Fruit fly (Drosophila melanogaster) whole organism, wandering third instar larva: ENCODE data around the gene Elo68beta.

ENCODE experiments used
- Abd-B ChIP-seq: fragments of >200 bp; optimal IDR thresholded peaks from 2 replicates; lab custom pipeline; 2017; ENCODE audit warnings: missing biosample characterization, missing genetic modification characterization
- CG32264 ChIP-seq: fragments of 200-800 bp; sonication (Bioruptor generic); optimal IDR thresholded peaks from 2 replicates; lab custom pipeline; 2016; ENCODE audit warnings: missing biosample characterization, missing genetic modification characterization
- CG9705 ChIP-seq: fragments of 200-800 bp; sonication (Bioruptor generic); optimal IDR thresholded peaks from 2 replicates; lab custom pipeline; 2018; ENCODE audit warnings: missing biosample characterization, mild to moderate bottlenecking, missing genetic modification characterization
- CrebA ChIP-seq: fragments of 200-800 bp; sonication (Bioruptor generic); optimal IDR thresholded peaks from 2 replicates; lab custom pipeline; 2016; ENCODE audit warnings: missing biosample characterization, mild to moderate bottlenecking, missing genetic modification characterization, borderline replicate concordance
- Dfd ChIP-seq: fragments of >200 bp; optimal IDR thresholded peaks from 2 replicates; lab custom pipeline; 2017; ENCODE audit warnings: missing biosample characterization, missing genetic modification characterization
- Dif ChIP-seq: fragments of 200-275, 200-300 bp; sonication (Bioruptor generic); optimal IDR thresholded peaks from 2 replicates; lab custom pipeline; 2018; ENCODE audit warnings: missing biosample characterization, missing genetic modification characterization; ENCODE audit not compliant: partially characterized antibody
- GATAd ChIP-seq: sonication (Bioruptor generic); optimal IDR thresholded peaks from 2 replicates; lab custom pipeline; 2016; ENCODE audit warnings: missing biosample characterization, missing genetic modification characterization
- HLH106 ChIP-seq: fragments of 200-800 bp; optimal IDR thresholded peaks from 3 replicates; lab custom pipeline; 2019; ENCODE audit warnings: missing biosample characterization, mild to moderate bottlenecking, missing genetic modification characterization, moderate library complexity
- Hnf4 ChIP-seq: fragments of 200-800 bp; sonication (Bioruptor generic); optimal IDR thresholded peaks from 2 replicates; lab custom pipeline; 2016; ENCODE audit warnings: missing biosample characterization, mild to moderate bottlenecking, missing genetic modification characterization
- Hr78 ChIP-seq: fragments of >200 bp; optimal IDR thresholded peaks from 2 replicates; lab custom pipeline; 2017; ENCODE audit warnings: missing biosample characterization, missing genetic modification characterization
- Hr83 ChIP-seq: fragments of 200-300 bp; sonication (Bioruptor generic); optimal IDR thresholded peaks from 2 replicates; lab custom pipeline; 2016; ENCODE audit warnings: missing biosample characterization, mild to moderate bottlenecking, missing genetic modification characterization, moderate library complexity; ENCODE audit not compliant: poor library complexity, severe bottlenecking
- Jra ChIP-seq: sonication (Bioruptor generic); optimal IDR thresholded peaks from 2 replicates; lab custom pipeline; 2016; ENCODE audit warnings: missing biosample characterization, missing genetic modification characterization
- Mio ChIP-seq: sonication (Bioruptor generic); optimal IDR thresholded peaks from 2 replicates; lab custom pipeline; 2016; ENCODE audit warnings: missing biosample characterization, missing genetic modification characterization
- Myc ChIP-seq: fragments of >200 bp; optimal IDR thresholded peaks from 2 replicates; lab custom pipeline; 2017
- N ChIP-seq: fragments of >200 bp; optimal IDR thresholded peaks from 2 replicates; lab custom pipeline; 2018; ENCODE audit warnings: missing biosample characterization, missing external identifiers, missing genetic modification characterization
- OdsH ChIP-seq: fragments of 200-800 bp; sonication (Bioruptor generic); optimal IDR thresholded peaks from 2 replicates; lab custom pipeline; 2016; ENCODE audit warnings: missing biosample characterization, mild to moderate bottlenecking, missing genetic modification characterization
- Rel ChIP-seq, 2 experiments: fragments of 200-800 bp; sonication (Bioruptor generic) in 1 of 2; optimal IDR thresholded peaks; 2 replicates in 1 of 2; 3 replicates in 1 of 2; lab custom pipeline; 2016 to 2019; ENCODE audit warnings: mild to moderate bottlenecking in 2 of 2, missing biosample characterization in 2 of 2, missing genetic modification characterization in 2 of 2, moderate library complexity in 1 of 2
- Sp1 ChIP-seq: fragments of 200-800 bp; sonication (Bioruptor generic); optimal IDR thresholded peaks from 3 replicates; lab custom pipeline; 2019; ENCODE audit warnings: missing biosample characterization, mild to moderate bottlenecking, missing genetic modification characterization, moderate library complexity
- Vsx2 ChIP-seq: fragments of 200-300, 225-300 bp; sonication (Bioruptor generic); optimal IDR thresholded peaks from 2 replicates; lab custom pipeline; 2018; ENCODE audit warnings: missing biosample characterization, missing genetic modification characterization; ENCODE audit not compliant: partially characterized antibody
- br ChIP-seq: fragments of 200-800 bp; sonication (Bioruptor generic); optimal IDR thresholded peaks from 2 replicates; lab custom pipeline; 2016; ENCODE audit warnings: missing biosample characterization, missing genetic modification characterization
- brk ChIP-seq: fragments of 200-800 bp; sonication (Bioruptor generic); optimal IDR thresholded peaks from 2 replicates; lab custom pipeline; 2016; ENCODE audit warnings: missing biosample characterization, mild to moderate bottlenecking, missing genetic modification characterization
- dl ChIP-seq, 2 experiments: fragments of 175-275, 200-275 bp in 1 of 2; fragments of 200-275 bp in 1 of 2; sonication (Bioruptor generic); optimal IDR thresholded peaks; lab custom pipeline; 2018; ENCODE audit warnings: mild to moderate bottlenecking in 2 of 2, missing biosample characterization in 2 of 2, missing genetic modification characterization in 2 of 2, moderate library complexity in 2 of 2; ENCODE audit not compliant: partially characterized antibody in 2 of 2, insufficient read depth in 1 of 2
- dmrt93B ChIP-seq: fragments of 200-800 bp; sonication (Bioruptor generic); optimal IDR thresholded peaks from 2 replicates; lab custom pipeline; 2018; ENCODE audit warnings: missing biosample characterization, mild to moderate bottlenecking, missing genetic modification characterization
- dsf ChIP-seq: sonication (Bioruptor generic); optimal IDR thresholded peaks from 2 replicates; lab custom pipeline; 2016; ENCODE audit warnings: missing biosample characterization, missing genetic modification characterization, borderline replicate concordance
- ey ChIP-seq: fragments of 200-800 bp; sonication (Bioruptor generic); optimal IDR thresholded peaks from 2 replicates; lab custom pipeline; 2016; ENCODE audit warnings: missing biosample characterization, missing genetic modification characterization
- foxo ChIP-seq, 2 experiments: fragments of 200-800 bp; sonication (Bioruptor generic); optimal IDR thresholded peaks; 2 replicates in 1 of 2; 3 replicates in 1 of 2; lab custom pipeline; 2016 to 2017; ENCODE audit warnings: missing biosample characterization in 2 of 2, missing genetic modification characterization in 2 of 2
- fru ChIP-seq: fragments of 200-800 bp; sonication (Bioruptor generic); optimal IDR thresholded peaks from 3 replicates; lab custom pipeline; 2016; ENCODE audit warnings: missing biosample characterization, mild to moderate bottlenecking, missing genetic modification characterization
- h ChIP-seq: fragments of 200-800 bp; sonication (Bioruptor generic); optimal IDR thresholded peaks from 3 replicates; lab custom pipeline; 2016; ENCODE audit warnings: missing biosample characterization, mild to moderate bottlenecking, missing genetic modification characterization
- jim ChIP-seq: fragments of 175-275, 200-325 bp; sonication (Bioruptor generic); optimal IDR thresholded peaks from 2 replicates; lab custom pipeline; 2016; ENCODE audit warnings: missing biosample characterization, mild to moderate bottlenecking, missing genetic modification characterization
- lola ChIP-seq: fragments of >200 bp; optimal IDR thresholded peaks from 2 replicates; lab custom pipeline; 2017; ENCODE audit warnings: missing biosample characterization, missing genetic modification characterization
- pan ChIP-seq: fragments of >200 bp; optimal IDR thresholded peaks from 2 replicates; lab custom pipeline; 2017
- psq ChIP-seq: fragments of 200-800 bp; sonication (Bioruptor generic); optimal IDR thresholded peaks from 3 replicates; lab custom pipeline; 2017; ENCODE audit warnings: missing biosample characterization, mild to moderate bottlenecking, missing genetic modification characterization, moderate library complexity
- rgr ChIP-seq: fragments of 200-800 bp; sonication (Bioruptor generic); optimal IDR thresholded peaks from 3 replicates; lab custom pipeline; 2016; ENCODE audit warnings: missing biosample characterization, mild to moderate bottlenecking, missing genetic modification characterization
- sage ChIP-seq: fragments of 200-800 bp; sonication (Bioruptor generic); optimal IDR thresholded peaks from 2 replicates; lab custom pipeline; 2016; ENCODE audit warnings: missing biosample characterization, mild to moderate bottlenecking, missing genetic modification characterization
- sv ChIP-seq: fragments of 200-800 bp; sonication (Bioruptor generic); optimal IDR thresholded peaks from 3 replicates; lab custom pipeline; 2016; ENCODE audit warnings: missing biosample characterization, missing genetic modification characterization
- tai ChIP-seq: sonication (Bioruptor generic); optimal IDR thresholded peaks from 2 replicates; lab custom pipeline; 2016; ENCODE audit warnings: missing biosample characterization, missing genetic modification characterization
- usp ChIP-seq: fragments of >200 bp; optimal IDR thresholded peaks from 2 replicates; lab custom pipeline; 2017; ENCODE audit warnings: missing biosample characterization, missing genetic modification characterization
- woc ChIP-seq: sonication (Bioruptor generic); optimal IDR thresholded peaks from 2 replicates; lab custom pipeline; 2016; ENCODE audit warnings: missing biosample characterization, mild to moderate bottlenecking, missing genetic modification characterization

The Elo68beta gene

dm6 chr3L:11123088-11123487 lies 21.6 kb upstream of the Elo68beta start, which contains the start of the genes Ufd1 and NaPi-III:
Gene Ufd1 (minus strand): TSS chr3L:11123216.
Gene NaPi-III (plus strand): TSS chr3L:11123348.
- no peak for TF ChIP-seq N (GFP tag; lab: Kevin White, UChicago)
- no peak for TF ChIP-seq OdsH (GFP tag; lab: Kevin White, UChicago)
- no peak for TF ChIP-seq CG32264
- TF ChIP-seq Myc (lab: Kevin White, UChicago): peak; percentile 74
- no peak for TF ChIP-seq tai (GFP tag; lab: Kevin White, UChicago)
- no peak for TF ChIP-seq usp (GFP tag; lab: Kevin White, UChicago)
- no peak for TF ChIP-seq fru
- TF ChIP-seq HLH106 (tag; lab: Kevin White, UChicago): peak; percentile 21
- TF ChIP-seq Hnf4 (GFP tag; lab: Kevin White, UChicago): no peak
- no peak for TF ChIP-seq brk (GFP tag; lab: Kevin White, UChicago)
- TF ChIP-seq GATAd (GFP tag; lab: Kevin White, UChicago): no peak
- TF ChIP-seq foxo (GFP tag; optimal IDR thresholded peaks at IDR 0.05; lab: Kevin White, UChicago): peak in 1 of 2 experiments; percentile 30
- TF ChIP-seq Hr78: no peak
- TF ChIP-seq pan (lab: Kevin White, UChicago): no peak
- no peak for TF ChIP-seq sv (GFP tag; lab: Kevin White, UChicago)
- TF ChIP-seq Dif (GFP tag; lab: Kevin White, UChicago): no peak
- TF ChIP-seq Jra (GFP tag; lab: Kevin White, UChicago): peak; percentile 51
- TF ChIP-seq Hr83: peak; percentile 62
- no peak for TF ChIP-seq sage
- peak; percentile 29 for TF ChIP-seq rgr (GFP tag; lab: Kevin White, UChicago)
- TF ChIP-seq psq: no peak
- TF ChIP-seq CG9705 (GFP tag; lab: Kevin White, UChicago): no peak
- no peak for TF ChIP-seq dmrt93B (GFP tag; lab: Kevin White, UChicago)
- no peak for TF ChIP-seq dl (GFP tag; optimal IDR thresholded peaks at IDR 0.05; lab: Kevin White, UChicago; ENCODE audit: insufficient read depth in 1 of 2, partially characterized antibody in 2 of 2)
- TF ChIP-seq Abd-B (GFP tag; lab: Kevin White, UChicago): no peak
- no peak for TF ChIP-seq Vsx2
- TF ChIP-seq lola (GFP tag; lab: Kevin White, UChicago): no peak
- peak; percentile 81 for TF ChIP-seq jim
- peak; percentile 43 for TF ChIP-seq h
- no peak for TF ChIP-seq br (GFP tag; lab: Kevin White, UChicago)
- TF ChIP-seq CrebA: no peak
- TF ChIP-seq Sp1 (GFP tag; lab: Kevin White, UChicago): peak; percentile 36
- no peak for TF ChIP-seq ey
- no peak for TF ChIP-seq dsf (GFP tag; lab: Kevin White, UChicago)
- TF ChIP-seq Rel (GFP tag; optimal IDR thresholded peaks at IDR 0.05; lab: Kevin White, UChicago): no peak
- TF ChIP-seq Rel (tag; optimal IDR thresholded peaks at IDR 0.05; lab: Kevin White, UChicago): peak; percentile 59
- TF ChIP-seq Mio (GFP tag; lab: Kevin White, UChicago): no peak
- TF ChIP-seq woc (GFP tag; lab: Kevin White, UChicago): no peak
- TF ChIP-seq Dfd (GFP tag; lab: Kevin White, UChicago): no peak

- TF ChIP-seq brk (GFP tag; lab: Kevin White, UChicago): peak; percentile 37
- TF ChIP-seq Rel (GFP tag; optimal IDR thresholded peaks at IDR 0.05; lab: Kevin White, UChicago): peak; percentile 87
- peak; percentile 78 for TF ChIP-seq Rel (tag; optimal IDR thresholded peaks at IDR 0.05; lab: Kevin White, UChicago)
- no peak for TF ChIP-seq OdsH (GFP tag; lab: Kevin White, UChicago)
- no peak for TF ChIP-seq Dfd (GFP tag; lab: Kevin White, UChicago)
- no peak for TF ChIP-seq br (GFP tag; lab: Kevin White, UChicago)
- TF ChIP-seq CG32264: peak; percentile 12
- TF ChIP-seq CrebA: no peak
- TF ChIP-seq h: no peak
- no peak for TF ChIP-seq usp (GFP tag; lab: Kevin White, UChicago)
- TF ChIP-seq rgr (GFP tag; lab: Kevin White, UChicago): peak; percentile 38
- TF ChIP-seq dmrt93B (GFP tag; lab: Kevin White, UChicago): no peak
- peak; percentile 24 for TF ChIP-seq fru
- peak; percentile 9 for TF ChIP-seq CG9705 (GFP tag; lab: Kevin White, UChicago)
- TF ChIP-seq Hr83: no peak
- peak; percentile 55 for TF ChIP-seq psq
- TF ChIP-seq dsf (GFP tag; lab: Kevin White, UChicago): peak; percentile 41
- TF ChIP-seq Vsx2: no peak
- no peak for TF ChIP-seq tai (GFP tag; lab: Kevin White, UChicago)
- no peak for TF ChIP-seq GATAd (GFP tag; lab: Kevin White, UChicago)
- no peak for TF ChIP-seq Abd-B (GFP tag; lab: Kevin White, UChicago)
- peak; percentile 82 for TF ChIP-seq sage
- peak; percentile 27 for TF ChIP-seq woc (GFP tag; lab: Kevin White, UChicago)
- TF ChIP-seq Dif (GFP tag; lab: Kevin White, UChicago): peak; percentile 1
- no peak for TF ChIP-seq pan (lab: Kevin White, UChicago)
- no peak for TF ChIP-seq Hr78
- TF ChIP-seq HLH106 (tag; lab: Kevin White, UChicago): peak; percentile 25
- no peak for TF ChIP-seq lola (GFP tag; lab: Kevin White, UChicago)
- no peak for TF ChIP-seq ey
- peak; percentile 46 for TF ChIP-seq Hnf4 (GFP tag; lab: Kevin White, UChicago)
- TF ChIP-seq dl (GFP tag; optimal IDR thresholded peaks at IDR 0.05; lab: Kevin White, UChicago; ENCODE audit: insufficient read depth in 1 of 2, partially characterized antibody in 2 of 2): no peak
- no peak for TF ChIP-seq jim
- TF ChIP-seq N (GFP tag; lab: Kevin White, UChicago): no peak
- peak; percentile 14 for TF ChIP-seq Jra (GFP tag; lab: Kevin White, UChicago)
- TF ChIP-seq Myc (lab: Kevin White, UChicago): peak; percentile 9
- TF ChIP-seq Mio (GFP tag; lab: Kevin White, UChicago): no peak
- peak; percentile 81 for TF ChIP-seq Sp1 (GFP tag; lab: Kevin White, UChicago)
- peak; percentile 25 to 56 for TF ChIP-seq foxo (GFP tag; optimal IDR thresholded peaks at IDR 0.05; lab: Kevin White, UChicago)
- TF ChIP-seq sv (GFP tag; lab: Kevin White, UChicago): no peak
- TF ChIP-seq, all 38 proteins: peak for 17
Measured at dm6 chr3L:11120419-11120958, 19.0 kb upstream of the Elo68beta start, which contains the start of the genes FoxK and mRpL2. Gene FoxK (minus strand): TSS chr3L:11120783. Gene mRpL2 (plus strand): TSS chr3L:11120847.
